Fruit fly (Drosophila melanogaster): ENCODE measurements around the gene RpL7.

DNA sequence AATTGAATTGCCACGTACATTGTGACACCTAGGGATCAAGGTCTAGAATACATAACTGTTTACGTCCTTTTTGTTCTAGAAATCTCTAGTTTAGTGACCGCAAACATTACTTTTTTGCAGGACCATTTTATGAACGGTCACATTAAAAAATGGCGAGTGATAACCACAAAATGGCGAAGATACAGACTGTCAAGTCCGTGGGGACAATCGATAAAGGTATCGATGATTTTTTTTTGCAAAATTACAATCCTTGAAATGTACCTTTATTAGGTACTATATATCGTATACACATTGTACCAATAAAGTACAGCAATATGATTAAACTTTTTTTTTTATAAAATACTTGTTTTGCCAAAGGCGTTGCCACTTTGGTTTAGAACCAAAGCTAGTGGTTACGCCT lies 29.7 kb downstream of the RpL7 start:
- TF ChIP-seq salr (GFP tag; optimal IDR thresholded peaks at IDR 0.05) (no peak), acj6 (GFP tag; optimal IDR thresholded peaks at IDR 0.05) (no peak), Smox (GFP tag; optimal IDR thresholded peaks at IDR 0.05) (no peak), CG9139 (GFP tag; optimal IDR thresholded peaks at IDR 0.05) (no peak), Gug (GFP tag; IDR thresholded peaks at IDR 0.05) (no peak)
